Fruit fly (Drosophila melanogaster) whole organism, prepupa: ENCODE data around the gene RecQ5.

ENCODE experiments used
- CG34406 ChIP-seq: fragments of 200-800 bp; sonication (Bioruptor generic); optimal IDR thresholded peaks from 3 replicates; lab custom pipeline; 2016; ENCODE audit warnings: missing biosample characterization, missing genetic modification characterization
- CG6276 ChIP-seq: fragments of 200-800 bp; sonication (Bioruptor generic); optimal IDR thresholded peaks from 2 replicates; lab custom pipeline; 2017; ENCODE audit warnings: missing biosample characterization, mild to moderate bottlenecking, missing genetic modification characterization
- CG6854 ChIP-seq: fragments of 200-800 bp; sonication (Bioruptor generic); optimal IDR thresholded peaks from 2 replicates; lab custom pipeline; 2017; ENCODE audit warnings: missing biosample characterization, mild to moderate bottlenecking, missing genetic modification characterization
- CG9139 ChIP-seq: fragments of 200-800 bp; sonication (Bioruptor generic); optimal IDR thresholded peaks from 3 replicates; lab custom pipeline; 2017; ENCODE audit warnings: missing biosample characterization, mild to moderate bottlenecking, missing genetic modification characterization
- Eip75B ChIP-seq: fragments of 200-800 bp; sonication (Bioruptor generic); optimal IDR thresholded peaks from 3 replicates; lab custom pipeline; 2016; ENCODE audit warnings: missing biosample characterization, missing genetic modification characterization
- Hr39 ChIP-seq: fragments of 200-800 bp; sonication (Bioruptor generic); optimal IDR thresholded peaks from 2 replicates; lab custom pipeline; 2016; ENCODE audit warnings: missing biosample characterization, missing genetic modification characterization
- Sox102F ChIP-seq: fragments of 200-800 bp; sonication (Bioruptor generic); optimal IDR thresholded peaks from 2 replicates; lab custom pipeline; 2016; ENCODE audit warnings: missing biosample characterization, mild to moderate bottlenecking, missing genetic modification characterization

DNA sequence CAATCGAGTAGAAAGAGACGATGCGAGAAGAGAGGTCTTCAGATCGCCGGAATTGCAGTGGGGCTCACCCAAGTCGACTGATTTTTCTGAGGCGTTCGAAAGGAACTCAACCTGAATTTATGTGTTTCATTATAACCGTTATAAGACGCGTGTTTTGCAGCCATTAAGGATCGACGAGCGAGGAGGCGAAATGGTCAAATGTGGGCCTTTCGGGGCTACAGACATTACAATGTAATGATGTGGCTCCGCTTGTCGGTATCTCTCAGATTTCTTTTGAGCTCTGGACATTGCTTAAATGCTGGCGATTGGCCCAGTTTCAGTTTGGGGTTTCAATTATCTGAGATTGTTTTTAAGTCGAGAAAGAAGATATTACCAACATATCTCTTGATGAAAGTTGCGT lies 10.9 kb upstream of the RecQ5 start:
- peak; percentile 34 for TF ChIP-seq CG6854 (GFP tag; lab: Kevin White, UChicago)
- no peak for TF ChIP-seq Hr39 (GFP tag; lab: Kevin White, UChicago)
- no peak for TF ChIP-seq CG6276 (GFP tag; lab: Kevin White, UChicago)
- TF ChIP-seq CG34406 (GFP tag; lab: Kevin White, UChicago) = no peak
- TF ChIP-seq CG9139 = no peak
- TF ChIP-seq Sox102F (GFP tag; lab: Kevin White, UChicago) = no peak
- no peak for TF ChIP-seq Eip75B (GFP tag; lab: Kevin White, UChicago)
